Worm (Caenorhabditis elegans) whole organism, early embryonic: ENCODE data around the gene F46H5.3.

Experiments
- F13C5.2 ChIP-seq: sonication (generic microtip); optimal IDR thresholded peaks from 2 replicates; lab custom pipeline; 2017; ENCODE audit warnings: mild to moderate bottlenecking, missing genetic modification characterization, inconsistent platforms, missing compliant biosample characterization
- aly-1 ChIP-seq: sonication (generic microtip); optimal IDR thresholded peaks from 2 replicates; lab custom pipeline; 2016; ENCODE audit warnings: missing genetic modification characterization, missing compliant biosample characterization
- ama-1 ChIP-seq: fragments of 150-350 bp; optimal IDR thresholded peaks from 2 replicates; lab custom pipeline; 2014
- ceh-36 ChIP-seq: sonication (generic microtip); optimal IDR thresholded peaks from 2 replicates; lab custom pipeline; 2016; ENCODE audit warnings: missing genetic modification characterization, inconsistent platforms, missing compliant biosample characterization
- ets-7 ChIP-seq: sonication (generic microtip); optimal IDR thresholded peaks from 2 replicates; lab custom pipeline; 2016; ENCODE audit warnings: missing genotype, missing genetic modification characterization, missing compliant biosample characterization
- flt-1 ChIP-seq: fragments of 200-800 bp; sonication (Bioruptor generic); IDR thresholded peaks from 2 replicates; pipeline ENCODE4 v1.3.6; 2022; ENCODE audit warnings: missing genetic modification characterization, missing compliant biosample characterization
- hmg-4 ChIP-seq: fragments of 200-800 bp; sonication (Bioruptor generic); optimal IDR thresholded peaks from 2 replicates; lab custom pipeline; 2018; ENCODE audit warnings: mild to moderate bottlenecking, missing genetic modification characterization, missing compliant biosample characterization
- pes-1 ChIP-seq: fragments of 200-800 bp; sonication (Bioruptor generic); IDR thresholded peaks from 2 replicates; pipeline ENCODE4 v1.3.6; 2022; ENCODE audit warnings: missing genetic modification reagents, missing genetic modification characterization, missing compliant biosample characterization
- scrt-1 ChIP-seq: fragments of 200-800 bp; sonication (Bioruptor generic); IDR thresholded peaks from 2 replicates; pipeline ENCODE4 v1.3.6; 2022; ENCODE audit warnings: missing genetic modification characterization, missing compliant biosample characterization
- tbx-11 ChIP-seq: fragments of 200-800 bp; sonication (Bioruptor generic); IDR thresholded peaks from 2 replicates; pipeline ENCODE4 v1.3.6; 2022; ENCODE audit warnings: missing genetic modification characterization, missing compliant biosample characterization
- tbx-37 ChIP-seq: fragments of 200-800 bp; sonication (Bioruptor generic); conservative IDR thresholded peaks from 2 replicates; pipeline ENCODE4 v1.3.6; 2022; ENCODE audit warnings: missing genetic modification reagents, missing genetic modification characterization, missing compliant biosample characterization

DNA sequence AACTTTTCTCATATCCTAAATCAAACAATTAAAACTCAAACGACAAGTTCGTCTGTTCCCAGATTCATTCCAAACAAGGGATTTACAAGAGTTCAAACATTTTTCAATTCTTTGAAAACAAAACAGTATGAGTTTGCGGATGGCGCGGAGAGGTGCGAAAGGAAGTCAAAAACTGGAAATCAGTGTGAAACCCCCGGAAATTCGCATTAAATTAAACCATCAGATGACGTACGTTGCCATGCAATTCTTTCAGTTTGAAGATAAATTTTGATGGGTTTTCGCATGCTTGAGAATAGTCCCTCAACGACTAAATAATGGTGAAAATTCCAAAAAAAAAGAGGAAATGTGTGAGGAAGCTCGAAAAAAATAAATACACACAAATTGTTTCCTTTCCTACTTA lies 9.1 kb downstream of the F46H5.3 start:
- no peak for TF ChIP-seq aly-1 (tag; lab: Kevin White, UChicago)
- TF ChIP-seq F13C5.2 (tag; lab: Kevin White, UChicago): no peak
- TF ChIP-seq ama-1: no peak
- TF ChIP-seq tbx-11 (GFP tag; lab: Robert Waterston, UW): no peak
- no peak for TF ChIP-seq flt-1 (GFP tag; lab: Robert Waterston, UW)
- no peak for TF ChIP-seq ceh-36 (tag; lab: Kevin White, UChicago)
- TF ChIP-seq hmg-4 (GFP tag; lab: Kevin White, UChicago): no peak
- no peak for TF ChIP-seq tbx-37 (GFP tag; lab: Robert Waterston, UW)
- TF ChIP-seq scrt-1: no peak
- no peak for TF ChIP-seq pes-1 (GFP tag; lab: Robert Waterston, UW)
- no peak for TF ChIP-seq ets-7 (tag; lab: Kevin White, UChicago)
